Worm (Caenorhabditis elegans) whole organism, young adult: Measurements from ENCODE around the gene Y53F4A.2.

ENCODE experiments used
- C06A6.2 ChIP-seq: fragments of 200-800 bp; sonication (Bioruptor generic); conservative IDR thresholded peaks from 2 replicates; pipeline ENCODE4 v1.3.6; 2022; ENCODE audit warnings: missing genetic modification characterization, missing compliant biosample characterization
- D2030.7 ChIP-seq: fragments of 200-800 bp; sonication (Bioruptor generic); IDR thresholded peaks from 2 replicates; pipeline ENCODE4 v1.3.6; 2022; ENCODE audit warnings: missing genetic modification reagents, missing genetic modification characterization, missing compliant biosample characterization
- F39B2.1 ChIP-seq: fragments of 200-800 bp; sonication (Bioruptor generic); IDR thresholded peaks from 2 replicates; pipeline ENCODE4 v1.3.6; 2022; ENCODE audit warnings: missing genetic modification reagents, missing genetic modification characterization, missing compliant biosample characterization
- F57C9.4 ChIP-seq: sonication (generic microtip); optimal IDR thresholded peaks from 2 replicates; lab custom pipeline; 2017; ENCODE audit warnings: mild to moderate bottlenecking, missing genetic modification characterization, missing compliant biosample characterization
- Y56A3A.18 ChIP-seq: fragments of 200-800 bp; sonication (Bioruptor generic); IDR thresholded peaks from 2 replicates; pipeline ENCODE4 v1.3.6; 2022; ENCODE audit warnings: missing genetic modification reagents, missing genetic modification characterization, missing compliant biosample characterization
- atf-7 ChIP-seq: sonication (generic microtip); optimal IDR thresholded peaks from 2 replicates; lab custom pipeline; 2017; ENCODE audit warnings: mild to moderate bottlenecking, missing genetic modification characterization, missing compliant biosample characterization
- attf-3 ChIP-seq: fragments of 200-800 bp; sonication (Bioruptor generic); conservative IDR thresholded peaks from 2 replicates; pipeline ENCODE4 v1.3.6; 2022; ENCODE audit warnings: missing genetic modification reagents, missing genetic modification characterization, missing compliant biosample characterization
- attf-5 ChIP-seq: fragments of 200-800 bp; sonication (Bioruptor generic); optimal IDR thresholded peaks from 2 replicates; lab custom pipeline; 2018; ENCODE audit warnings: mild to moderate bottlenecking, missing genetic modification characterization, missing compliant biosample characterization
- ceh-27 ChIP-seq: fragments of 200-800 bp; sonication (Bioruptor generic); optimal IDR thresholded peaks from 2 replicates; lab custom pipeline; 2018; ENCODE audit warnings: mild to moderate bottlenecking, missing genetic modification characterization, moderate library complexity, missing compliant biosample characterization
- efl-1 ChIP-seq: fragments of 150-350 bp; optimal IDR thresholded peaks from 2 replicates; lab custom pipeline; 2014; ENCODE audit warnings: missing biosample characterization, missing genetic modification reagents, missing genetic modification characterization
- hlh-12 ChIP-seq: sonication (generic microtip); optimal IDR thresholded peaks from 2 replicates; lab custom pipeline; 2016; ENCODE audit warnings: missing genetic modification characterization, missing compliant biosample characterization
- lin-40 ChIP-seq: sonication (generic microtip); optimal IDR thresholded peaks from 2 replicates; lab custom pipeline; 2016; ENCODE audit warnings: missing genetic modification characterization, mild to moderate bottlenecking, missing compliant biosample characterization, missing genotype, missing genetic modification reagents
- lin-54 ChIP-seq: fragments of 200-800 bp; sonication (Bioruptor generic); optimal IDR thresholded peaks from 2 replicates; lab custom pipeline; 2018; ENCODE audit warnings: mild to moderate bottlenecking, missing genetic modification characterization, missing compliant biosample characterization
- lsl-1 ChIP-seq: fragments of 200-800 bp; sonication (Bioruptor generic); optimal IDR thresholded peaks from 2 replicates; lab custom pipeline; 2018; ENCODE audit warnings: mild to moderate bottlenecking, missing genetic modification characterization, moderate library complexity, missing compliant biosample characterization
- madf-10 ChIP-seq: sonication (generic microtip); optimal IDR thresholded peaks from 2 replicates; lab custom pipeline; 2016; ENCODE audit warnings: mild to moderate bottlenecking, missing genetic modification characterization, missing compliant biosample characterization
- mcd-1 ChIP-seq: fragments of 200-800 bp; sonication (Bioruptor generic); IDR thresholded peaks from 2 replicates; pipeline ENCODE4 v1.3.6; 2022; ENCODE audit warnings: missing genetic modification reagents, missing genetic modification characterization, missing compliant biosample characterization
- mel-28 ChIP-seq: sonication (generic microtip); optimal IDR thresholded peaks from 2 replicates; lab custom pipeline; 2016; ENCODE audit warnings: borderline replicate concordance, mild to moderate bottlenecking, missing genetic modification characterization, missing compliant biosample characterization
- nfya-1 ChIP-seq: sonication (generic microtip); optimal IDR thresholded peaks from 2 replicates; lab custom pipeline; 2017; ENCODE audit warnings: antibody characterized with exemption, missing compliant biosample characterization, missing genetic modification characterization, borderline replicate concordance; ENCODE audit not compliant: insufficient read depth
- nhr-179 ChIP-seq: sonication (generic microtip); optimal IDR thresholded peaks from 2 replicates; lab custom pipeline; 2016; ENCODE audit warnings: mild to moderate bottlenecking, missing genetic modification characterization, missing compliant biosample characterization
- nhr-27 ChIP-seq: fragments of 200-800 bp; sonication (Bioruptor generic); optimal IDR thresholded peaks from 2 replicates; lab custom pipeline; 2018; ENCODE audit warnings: mild to moderate bottlenecking, missing genetic modification characterization, moderate library complexity, missing compliant biosample characterization
- nhr-80 ChIP-seq: sonication (generic microtip); optimal IDR thresholded peaks from 2 replicates; lab custom pipeline; 2016; ENCODE audit warnings: missing genetic modification characterization, missing compliant biosample characterization
- repo-1 ChIP-seq: sonication (generic microtip); optimal IDR thresholded peaks from 2 replicates; lab custom pipeline; 2017; ENCODE audit warnings: mild to moderate bottlenecking, missing genetic modification characterization, missing compliant biosample characterization
- snpc-4 ChIP-seq, 5 experiments: fragments of 150-350 bp in 1 of 5; sonication (generic microtip) in 4 of 5; optimal IDR thresholded peaks; 2 replicates each; lab custom pipeline; 2014 to 2018; ENCODE audit warnings: missing genetic modification characterization in 5 of 5, missing biosample characterization in 3 of 5, antibody characterized with exemption in 2 of 5, mild to moderate bottlenecking in 2 of 5, missing compliant biosample characterization in 2 of 5, missing genotype in 2 of 5, moderate library complexity in 2 of 5, missing genetic modification reagents in 1 of 5
- tbx-9 ChIP-seq: sonication (generic microtip); optimal IDR thresholded peaks from 2 replicates; lab custom pipeline; 2016; ENCODE audit warnings: borderline replicate concordance, missing genetic modification characterization, inconsistent platforms, missing compliant biosample characterization
- ztf-26 ChIP-seq: sonication (generic microtip); optimal IDR thresholded peaks from 2 replicates; lab custom pipeline; 2017; ENCODE audit warnings: missing genetic modification characterization, missing compliant biosample characterization

Y53F4A.2 gene

ce11 chrII:14841253-14841652 lies 35.7 kb downstream of the Y53F4A.2 start:
- TF ChIP-seq mcd-1 (no peak), ceh-27 (GFP tag; lab: Kevin White, UChicago) (no peak), efl-1 (GFP tag; lab: Kevin White, UChicago) (no peak), attf-5 (GFP tag; lab: Kevin White, UChicago) (no peak), repo-1 (tag; lab: Kevin White, UChicago) (no peak)
- TF ChIP-seq, all 124 proteins: peak for 0

ce11 chrII:14838596-14839215 lies 38.2 kb downstream of the Y53F4A.2 start:
- TF ChIP-seq snpc-4 (GFP tag; optimal IDR thresholded peaks at IDR 0.05; lab: Kevin White, UChicago) (no peak), snpc-4 (tag; optimal IDR thresholded peaks at IDR 0.05; lab: Kevin White, UChicago) (peak in 3 of 4 experiments; percentile 47 to 76 (median 59)), nhr-80 (tag; lab: Kevin White, UChicago) (peak; percentile 46), lsl-1 (GFP tag; lab: Kevin White, UChicago) (no peak), atf-7 (tag; lab: Kevin White, UChicago) (no peak), ztf-26 (tag; lab: Kevin White, UChicago) (peak; percentile 16), hlh-12 (tag; lab: Kevin White, UChicago) (no peak), lin-40 (tag; lab: Kevin White, UChicago) (peak; percentile 51), nfya-1 (tag; lab: Kevin White, UChicago) (no peak)

- TF ChIP-seq mel-28 (tag; lab: Kevin White, UChicago), result no peak
- no peak for TF ChIP-seq F39B2.1 (GFP tag; lab: Robert Waterston, UW)
- no peak for TF ChIP-seq nhr-27
- TF ChIP-seq snpc-4 (GFP tag; optimal IDR thresholded peaks at IDR 0.05; lab: Kevin White, UChicago), result no peak
- TF ChIP-seq snpc-4 (tag; optimal IDR thresholded peaks at IDR 0.05; lab: Kevin White, UChicago), result no peak
- no peak for TF ChIP-seq madf-10
- no peak for TF ChIP-seq Y56A3A.18
- TF ChIP-seq lin-54, result no peak
- no peak for TF ChIP-seq C06A6.2 (GFP tag; lab: Robert Waterston, UW)
- no peak for TF ChIP-seq attf-3 (GFP tag; lab: Robert Waterston, UW)
- no peak for TF ChIP-seq D2030.7 (GFP tag; lab: Robert Waterston, UW)
- TF ChIP-seq hlh-12 (tag; lab: Kevin White, UChicago), result no peak
- TF ChIP-seq tbx-9 (tag; lab: Kevin White, UChicago), result no peak
- no peak for TF ChIP-seq F57C9.4 (tag; lab: Kevin White, UChicago)
- TF ChIP-seq nhr-179 (tag; lab: Kevin White, UChicago), result no peak
- no peak for TF ChIP-seq lsl-1 (GFP tag; lab: Kevin White, UChicago)
- TF ChIP-seq lin-40 (tag; lab: Kevin White, UChicago), result no peak
Observed at ce11 chrII:14832055-14832454, 44.9 kb downstream of the Y53F4A.2 start.
